Fruit fly (Drosophila melanogaster) whole organism, embryonic: Measurements from ENCODE around the gene CG32454.

Source experiments
- Adf1 ChIP-seq: fragments of 200-800 bp; sonication (Bioruptor generic); IDR thresholded peaks from 2 replicates; pipeline ENCODE4 v1.3.6; 2022; ENCODE audit warnings: missing biosample characterization, missing genetic modification characterization
- Bteb2 ChIP-seq: fragments of 200-800 bp; sonication (Bioruptor generic); optimal IDR thresholded peaks from 2 replicates; lab custom pipeline; 2016; ENCODE audit warnings: missing biosample characterization, missing genetic modification characterization
- CG10979 ChIP-seq: fragments of 200-800 bp; sonication (Bioruptor generic); optimal IDR thresholded peaks from 2 replicates; lab custom pipeline; 2018; ENCODE audit warnings: missing biosample characterization, mild to moderate bottlenecking, missing genetic modification characterization, moderate library complexity
- CG11456 ChIP-seq: fragments of 200-800 bp; sonication (Bioruptor generic); IDR thresholded peaks from 3 replicates; pipeline ENCODE4 v1.3.6; 2022; ENCODE audit warnings: missing biosample characterization, missing genetic modification characterization
- CG11696 ChIP-seq: fragments of 200-800 bp; sonication (Bioruptor generic); IDR thresholded peaks from 2 replicates; pipeline ENCODE4 v1.3.6; 2022; ENCODE audit warnings: missing biosample characterization, missing genetic modification characterization
- CG1233 ChIP-seq: fragments of 200-800 bp; sonication (Bioruptor generic); optimal IDR thresholded peaks from 4 replicates; lab custom pipeline; 2018; ENCODE audit warnings: missing biosample characterization, mild to moderate bottlenecking, missing genetic modification characterization
- CG12942 ChIP-seq: fragments of 200-800 bp; sonication (Bioruptor generic); optimal IDR thresholded peaks from 3 replicates; lab custom pipeline; 2016; ENCODE audit warnings: missing biosample characterization, missing genetic modification characterization
- CG13123 ChIP-seq: fragments of 200-800 bp; sonication (Bioruptor generic); optimal IDR thresholded peaks from 2 replicates; lab custom pipeline; 2016; ENCODE audit warnings: missing biosample characterization, missing genetic modification characterization
- CG13296 ChIP-seq: fragments of 200-800 bp; sonication (Bioruptor generic); optimal IDR thresholded peaks from 3 replicates; lab custom pipeline; 2018; ENCODE audit warnings: missing biosample characterization, mild to moderate bottlenecking, missing genetic modification characterization
- CG13894 ChIP-seq: fragments of 200-800 bp; sonication (Bioruptor generic); optimal IDR thresholded peaks from 3 replicates; lab custom pipeline; 2018; ENCODE audit warnings: missing biosample characterization, mild to moderate bottlenecking, missing genetic modification characterization, moderate library complexity
- CG14965 ChIP-seq: fragments of 200-800 bp; sonication (Bioruptor generic); optimal IDR thresholded peaks from 2 replicates; lab custom pipeline; 2016; ENCODE audit warnings: missing biosample characterization, missing genetic modification characterization, borderline replicate concordance
- CG18619 ChIP-seq: fragments of 200-800 bp; sonication (Bioruptor generic); optimal IDR thresholded peaks from 3 replicates; lab custom pipeline; 2017; ENCODE audit warnings: missing biosample characterization, mild to moderate bottlenecking, missing genetic modification characterization
- CG2202 ChIP-seq: fragments of 200-800 bp; sonication (Bioruptor generic); optimal IDR thresholded peaks from 2 replicates; lab custom pipeline; 2018; ENCODE audit warnings: missing biosample characterization, mild to moderate bottlenecking, missing genetic modification characterization
- CG42726 ChIP-seq: fragments of 200-800 bp; sonication (Bioruptor generic); IDR thresholded peaks from 2 replicates; pipeline ENCODE4 v1.3.6; 2022; ENCODE audit warnings: missing biosample characterization, missing genetic modification characterization; ENCODE audit not compliant: partially characterized antibody
- CG6254 ChIP-seq: fragments of 200-800 bp; sonication (Bioruptor generic); optimal IDR thresholded peaks from 3 replicates; lab custom pipeline; 2017; ENCODE audit warnings: mild to moderate bottlenecking, missing biosample characterization, missing genetic modification reagents, missing genetic modification characterization
- CTCF ChIP-seq: fragments of 200-800 bp; sonication (Bioruptor generic); optimal IDR thresholded peaks from 2 replicates; lab custom pipeline; 2017; ENCODE audit warnings: missing biosample characterization, mild to moderate bottlenecking, missing genetic modification characterization, moderate library complexity
- CoRest ChIP-seq: fragments of 200-800 bp; sonication (Bioruptor generic); optimal IDR thresholded peaks from 3 replicates; lab custom pipeline; 2018; ENCODE audit warnings: missing biosample characterization, mild to moderate bottlenecking, missing genetic modification characterization, moderate library complexity
- Dp ChIP-seq: fragments of 200-800 bp; sonication (Bioruptor generic); optimal IDR thresholded peaks from 2 replicates; lab custom pipeline; 2018; ENCODE audit warnings: missing biosample characterization, mild to moderate bottlenecking, missing genetic modification characterization, moderate library complexity
- Elba2 ChIP-seq: fragments of 200-800 bp; sonication (Bioruptor generic); optimal IDR thresholded peaks from 3 replicates; lab custom pipeline; 2016; ENCODE audit warnings: missing biosample characterization, missing genetic modification characterization
- Ets65A ChIP-seq: fragments of 200-800 bp; sonication (Bioruptor generic); peaks from one replicate; lab custom pipeline; 2016; ENCODE audit warnings: missing biosample characterization, missing genetic modification characterization
- Gsc ChIP-seq: fragments of 200-800 bp; sonication (Bioruptor generic); IDR thresholded peaks from 2 replicates; pipeline ENCODE4 v1.3.6; 2022; ENCODE audit warnings: missing biosample characterization, missing genetic modification characterization
- Gug ChIP-seq: fragments of 200-800 bp; sonication (Bioruptor generic); IDR thresholded peaks from 4 replicates; pipeline ENCODE4 v1.3.6; 2022; ENCODE audit warnings: missing biosample characterization, missing genetic modification characterization
- H15 ChIP-seq: fragments of 200-800 bp; sonication (Bioruptor generic); IDR thresholded peaks from 3 replicates; pipeline ENCODE4 v1.3.6; 2022; ENCODE audit warnings: missing biosample characterization, missing genetic modification characterization
- Meics ChIP-seq: fragments of 200-800 bp; sonication (Bioruptor generic); optimal IDR thresholded peaks from 2 replicates; lab custom pipeline; 2017; ENCODE audit warnings: missing biosample characterization, mild to moderate bottlenecking, missing genetic modification characterization
- Nf-YC ChIP-seq: fragments of 200-800 bp; optimal IDR thresholded peaks from 3 replicates; lab custom pipeline; 2019; ENCODE audit warnings: missing biosample characterization, mild to moderate bottlenecking, missing genetic modification characterization, moderate library complexity
- Optix ChIP-seq: fragments of 200-800 bp; sonication (Bioruptor generic); IDR thresholded peaks from 3 replicates; pipeline ENCODE4 v1.3.6; 2022; ENCODE audit warnings: missing biosample characterization, missing genetic modification characterization
- Sin3A ChIP-seq: fragments of >200 bp; optimal IDR thresholded peaks from 2 replicates; lab custom pipeline; 2018
- Sox102F ChIP-seq: fragments of 200-800 bp; sonication (Bioruptor generic); optimal IDR thresholded peaks from 2 replicates; lab custom pipeline; 2018; ENCODE audit warnings: missing biosample characterization, mild to moderate bottlenecking, missing genetic modification characterization, moderate library complexity
- Ssrp ChIP-seq: fragments of 200-800 bp; sonication (Bioruptor generic); optimal IDR thresholded peaks from 2 replicates; lab custom pipeline; 2018; ENCODE audit warnings: missing biosample characterization, mild to moderate bottlenecking, missing genetic modification characterization, moderate library complexity
- Taf1 ChIP-seq: fragments of 200-800 bp; sonication (Bioruptor generic); IDR thresholded peaks from 2 replicates; pipeline ENCODE4 v1.3.6; 2022; ENCODE audit warnings: missing biosample characterization, missing genetic modification characterization
- Tbp ChIP-seq: fragments of >200 bp; optimal IDR thresholded peaks from 2 replicates; lab custom pipeline; 2018; ENCODE audit warnings: missing biosample characterization, missing genetic modification characterization
- al ChIP-seq: fragments of 200-800 bp; sonication (Bioruptor generic); IDR thresholded peaks from 2 replicates; pipeline ENCODE4 v1.3.6; 2022; ENCODE audit warnings: missing biosample characterization, missing genetic modification characterization
- btn ChIP-seq: fragments of 200-800 bp; sonication (Bioruptor generic); optimal IDR thresholded peaks from 2 replicates; lab custom pipeline; 2016; ENCODE audit warnings: missing biosample characterization, missing genetic modification characterization
- cwo ChIP-seq: fragments of 200-800 bp; sonication (Bioruptor generic); optimal IDR thresholded peaks from 3 replicates; lab custom pipeline; 2017; ENCODE audit warnings: missing biosample characterization, missing genetic modification characterization, mild to moderate bottlenecking, moderate library complexity, missing genetic modification reagents
- eyg ChIP-seq: fragments of 200-800 bp; sonication (Bioruptor generic); optimal IDR thresholded peaks from 3 replicates; lab custom pipeline; 2016; ENCODE audit warnings: missing biosample characterization, missing genetic modification characterization
- gsb ChIP-seq: fragments of 200-800 bp; sonication (Bioruptor generic); IDR thresholded peaks from 2 replicates; pipeline ENCODE4 v1.3.6; 2022; ENCODE audit warnings: missing biosample characterization, missing genetic modification characterization
- kah ChIP-seq: fragments of 200-800 bp; sonication (Bioruptor generic); optimal IDR thresholded peaks from 2 replicates; lab custom pipeline; 2018; ENCODE audit warnings: missing biosample characterization, mild to moderate bottlenecking, missing genetic modification characterization
- ken ChIP-seq: fragments of 200-800 bp; sonication (Bioruptor generic); IDR thresholded peaks from 3 replicates; pipeline ENCODE4 v1.3.6; 2022; ENCODE audit warnings: missing biosample characterization, missing genetic modification characterization
- lab ChIP-seq: fragments of 200-800 bp; sonication (Bioruptor generic); optimal IDR thresholded peaks from 3 replicates; lab custom pipeline; 2017; ENCODE audit warnings: missing biosample characterization, missing genetic modification characterization, mild to moderate bottlenecking, moderate library complexity, missing genetic modification reagents
- lola ChIP-seq, 3 experiments: fragments of >200 bp in 2 of 3; fragments of 200-800 bp in 1 of 3; sonication (Bioruptor generic) in 1 of 3; optimal IDR thresholded peaks; 2 replicates each; lab custom pipeline; 2017 to 2019; ENCODE audit warnings: missing biosample characterization in 3 of 3, missing genetic modification characterization in 3 of 3, mild to moderate bottlenecking in 1 of 3, moderate library complexity in 1 of 3
- otp ChIP-seq: fragments of 200-800 bp; sonication (Bioruptor generic); IDR thresholded peaks from 3 replicates; pipeline ENCODE4, ENCODE4 v1.3.6; 2022; ENCODE audit warnings: missing biosample characterization, missing genetic modification characterization
- pb ChIP-seq: fragments of 200-800 bp; sonication (Bioruptor generic); optimal IDR thresholded peaks from 3 replicates; lab custom pipeline; 2016; ENCODE audit warnings: missing biosample characterization, missing genetic modification characterization
- prd ChIP-seq, 3 experiments: fragments of >200 bp in 2 of 3; fragments of 200-800 bp in 1 of 3; sonication (Bioruptor generic) in 1 of 3; optimal IDR thresholded peaks in 2 of 3; IDR thresholded peaks in 1 of 3; 2 replicates in 2 of 3; 3 replicates in 1 of 3; pipeline versions ENCODE4 v1.3.6 to Lab custom; 2017 to 2022; ENCODE audit warnings: missing biosample characterization in 1 of 3, missing genetic modification characterization in 1 of 3
- psq ChIP-seq: fragments of 200-800 bp; sonication (Bioruptor generic); optimal IDR thresholded peaks from 2 replicates; lab custom pipeline; 2017; ENCODE audit warnings: missing biosample characterization, missing genetic modification characterization
- row ChIP-seq: fragments of 200-800 bp; sonication (Bioruptor generic); IDR thresholded peaks from 3 replicates; pipeline ENCODE4 v1.3.6; 2022; ENCODE audit warnings: missing biosample characterization, missing genetic modification characterization
- sc ChIP-seq, 3 experiments: fragments of >200 bp in 2 of 3; fragments of 200-800 bp in 1 of 3; sonication (Bioruptor generic) in 1 of 3; optimal IDR thresholded peaks; 2 replicates in 2 of 3; 3 replicates in 1 of 3; lab custom pipeline; 2017; ENCODE audit warnings: mild to moderate bottlenecking in 1 of 3, missing biosample characterization in 1 of 3, missing genetic modification characterization in 1 of 3, missing genetic modification reagents in 1 of 3
- schlank ChIP-seq: fragments of 200-800 bp; sonication (Bioruptor generic); optimal IDR thresholded peaks from 2 replicates; lab custom pipeline; 2018; ENCODE audit warnings: missing biosample characterization, mild to moderate bottlenecking, missing genetic modification characterization
- tll ChIP-seq, 2 experiments: fragments of 200-800 bp in 1 of 2; fragments of >200 bp in 1 of 2; sonication (Bioruptor generic) in 1 of 2; optimal IDR thresholded peaks; 2 replicates each; lab custom pipeline; 2017 to 2019; ENCODE audit warnings: missing biosample characterization in 2 of 2, missing genetic modification characterization in 2 of 2, mild to moderate bottlenecking in 1 of 2, moderate library complexity in 1 of 2

Gene CG32454

dm6 chr3L:22741389-22742120, 12.0 kb downstream of the CG32454 start, which contains the start of gene CG7369 (continued):
- TF ChIP-seq CG14965 (GFP tag; lab: Kevin White, UChicago), result peak; percentile 20
- 0 out of 2 replicates have a peak, but pooled peaks have one; percentile 32 for TF ChIP-seq Gsc (GFP tag; lab: Robert Waterston, UW)
- peak in 1 of 3 experiments; percentile 71 for TF ChIP-seq lola (GFP tag; optimal IDR thresholded peaks at IDR 0.05; lab: Kevin White, UChicago)
- peak; percentile 76 for TF ChIP-seq al
- peak; percentile 64 for TF ChIP-seq gsb (GFP tag; lab: Robert Waterston, UW)
- peak; percentile 36 for TF ChIP-seq eyg (GFP tag; lab: Kevin White, UChicago)
- no peak for TF ChIP-seq sc (optimal IDR thresholded peaks at IDR 0.05; lab: Kevin White, UChicago)
- TF ChIP-seq sc (GFP tag; optimal IDR thresholded peaks at IDR 0.05; lab: Kevin White, UChicago), result peak; percentile 76
- peak; percentile 61 for TF ChIP-seq schlank (tag; lab: Kevin White, UChicago)
- no peak for TF ChIP-seq Tbp
- TF ChIP-seq CoRest (tag; lab: Kevin White, UChicago), result peak; percentile 97
- TF ChIP-seq psq (GFP tag; lab: Kevin White, UChicago), result peak; percentile 56
- peak; percentile 85 for TF ChIP-seq CG1233 (GFP tag; lab: Kevin White, UChicago)
- TF ChIP-seq CG11456 (GFP tag; lab: Robert Waterston, UW), result peak; percentile 85
- peak; percentile 54 for TF ChIP-seq pb (GFP tag; lab: Kevin White, UChicago)
- TF ChIP-seq Bteb2 (GFP tag; lab: Kevin White, UChicago), result peak; percentile 73
- peak; percentile 74 for TF ChIP-seq CG13123 (GFP tag; lab: Kevin White, UChicago)
- peak; percentile 98 for TF ChIP-seq Ets65A (GFP tag; lab: Kevin White, UChicago)
- peak; percentile 79 for TF ChIP-seq Gug (GFP tag; lab: Robert Waterston, UW)
- TF ChIP-seq Sin3A (lab: Kevin White, UChicago), result peak; percentile 97
- peak; percentile 73 for TF ChIP-seq Nf-YC (tag; lab: Kevin White, UChicago)
- TF ChIP-seq Dp, result peak; percentile 48
- TF ChIP-seq CG42726 (GFP tag; lab: Robert Waterston, UW), result no peak
- peak; percentile 74; the same call in 2 of the 3 replicates for TF ChIP-seq H15 (GFP tag; lab: Robert Waterston, UW)
- peak; percentile 49 to 84 for TF ChIP-seq tll (GFP tag; optimal IDR thresholded peaks at IDR 0.05; lab: Kevin White, UChicago)
- peak; percentile 76 for TF ChIP-seq cwo (GFP tag; lab: Kevin White, UChicago)
- peak; percentile 81 for TF ChIP-seq CG12942 (GFP tag; lab: Kevin White, UChicago)
- peak; percentile 73 for TF ChIP-seq Ssrp (tag; lab: Kevin White, UChicago)
- no peak for TF ChIP-seq btn (GFP tag; lab: Kevin White, UChicago)
- peak; percentile 68; the same call in 1 of the 3 replicates for TF ChIP-seq otp
- peak; percentile 66 for TF ChIP-seq CG10979 (tag; lab: Kevin White, UChicago)
- TF ChIP-seq CG11696, result 0 out of 2 replicates have a peak, but pooled peaks have one; percentile 45
- peak; percentile 71 for TF ChIP-seq Sox102F (GFP tag; lab: Kevin White, UChicago)
- peak; percentile 27 for TF ChIP-seq CG2202 (tag; lab: Kevin White, UChicago)
- no peak for TF ChIP-seq prd (optimal IDR thresholded peaks at IDR 0.05; lab: Kevin White, UChicago)
- TF ChIP-seq prd (GFP tag; IDR thresholded peaks at IDR 0.05; lab: Robert Waterston, UW), result peak; percentile 87
- peak; percentile 74 for TF ChIP-seq ken (GFP tag; lab: Robert Waterston, UW)
- no peak for TF ChIP-seq Taf1 (GFP tag; lab: Robert Waterston, UW)
- peak; percentile 45 for TF ChIP-seq CG6254 (GFP tag; lab: Kevin White, UChicago)
- TF ChIP-seq kah, result no peak
- peak; percentile 81 for TF ChIP-seq CG13894
- peak; percentile 96 for TF ChIP-seq row (GFP tag; lab: Robert Waterston, UW)
- peak; percentile 50 for TF ChIP-seq Adf1 (GFP tag; lab: Robert Waterston, UW)
- peak; percentile 83 for TF ChIP-seq lab (GFP tag; lab: Kevin White, UChicago)
- peak; percentile 10 for TF ChIP-seq CTCF (GFP tag; lab: Kevin White, UChicago)
- TF ChIP-seq CG18619 (GFP tag; lab: Kevin White, UChicago), result peak; percentile 89
- peak; percentile 70 for TF ChIP-seq Elba2 (GFP tag; lab: Kevin White, UChicago)
- TF ChIP-seq Meics, result peak; percentile 84
- TF ChIP-seq CG13296 (GFP tag; lab: Kevin White, UChicago), result peak; percentile 71
- TF ChIP-seq Optix (GFP tag; lab: Robert Waterston, UW), result peak; percentile 68
